Worm (Caenorhabditis elegans) whole organism, young adult: ENCODE data around the gene pdi-1.

Experiments used
- B0336.3 ChIP-seq: fragments of 200-800 bp; sonication (Bioruptor generic); IDR thresholded peaks from 2 replicates; pipeline ENCODE4 v1.3.6; 2022; ENCODE audit warnings: missing genetic modification characterization, missing compliant biosample characterization
- F33H1.4 ChIP-seq: fragments of 200-800 bp; sonication (Bioruptor generic); IDR thresholded peaks from 2 replicates; pipeline ENCODE4 v1.3.6; 2022; ENCODE audit warnings: missing genetic modification reagents, missing genetic modification characterization, missing compliant biosample characterization
- aptf-2 ChIP-seq: fragments of 200-800 bp; sonication (Bioruptor generic); conservative IDR thresholded peaks from 2 replicates; pipeline ENCODE4 v1.3.6; 2022; ENCODE audit warnings: missing genetic modification reagents, missing genetic modification characterization, missing compliant biosample characterization
- ccch-3 ChIP-seq: fragments of 200-800 bp; sonication (Bioruptor generic); optimal IDR thresholded peaks from 2 replicates; lab custom pipeline; 2018; ENCODE audit warnings: mild to moderate bottlenecking, missing genetic modification characterization, missing compliant biosample characterization
- lsl-1 ChIP-seq: fragments of 200-800 bp; sonication (Bioruptor generic); optimal IDR thresholded peaks from 2 replicates; lab custom pipeline; 2018; ENCODE audit warnings: mild to moderate bottlenecking, missing genetic modification characterization, moderate library complexity, missing compliant biosample characterization
- nfya-2 ChIP-seq: fragments of 200-800 bp; sonication (Bioruptor generic); IDR thresholded peaks from 2 replicates; pipeline ENCODE4 v1.3.6; 2022; ENCODE audit warnings: missing genetic modification reagents, missing genetic modification characterization, missing compliant biosample characterization
- nhr-120 ChIP-seq: fragments of 200-800 bp; sonication (Bioruptor generic); IDR thresholded peaks from 2 replicates; pipeline ENCODE4 v1.3.6; 2022; ENCODE audit warnings: missing genetic modification characterization, missing compliant biosample characterization
- ztf-22 ChIP-seq: fragments of 200-800 bp; sonication (Bioruptor generic); optimal IDR thresholded peaks from 2 replicates; lab custom pipeline; 2018; ENCODE audit warnings: mild to moderate bottlenecking, missing genetic modification characterization, moderate library complexity, missing compliant biosample characterization
- ztf-6 ChIP-seq: fragments of 200-800 bp; sonication (Bioruptor generic); IDR thresholded peaks from 2 replicates; pipeline ENCODE4 v1.3.6; 2022; ENCODE audit warnings: missing genetic modification reagents, missing genetic modification characterization, missing compliant biosample characterization

DNA sequence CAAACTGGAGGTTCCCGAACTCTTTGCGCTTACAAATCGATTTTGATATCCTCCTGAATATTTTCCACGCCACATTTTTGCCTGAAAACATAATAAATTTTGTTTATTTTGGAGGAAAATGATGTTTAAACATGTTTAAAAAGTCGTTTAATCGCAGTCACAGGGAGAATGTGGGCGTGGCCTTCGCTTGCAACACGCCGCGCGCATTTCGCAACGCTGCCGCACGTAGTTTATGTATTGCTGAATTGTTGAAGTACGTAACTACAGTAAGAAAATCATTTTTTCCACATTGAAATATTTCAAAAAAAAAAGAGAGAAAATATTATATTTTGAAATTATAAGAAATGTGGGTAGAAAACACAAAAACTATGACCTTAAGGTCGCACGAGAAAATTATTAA is 37.0 kb downstream of the pdi-1 start, which contains the start of gene C46F11.4:
- no peak for TF ChIP-seq nfya-2 (GFP tag; lab: Robert Waterston, UW)
- TF ChIP-seq nhr-120: no peak
- TF ChIP-seq ccch-3 (GFP tag; lab: Kevin White, UChicago): no peak
- no peak for TF ChIP-seq ztf-6 (GFP tag; lab: Robert Waterston, UW)
- no peak for TF ChIP-seq ztf-22
- TF ChIP-seq lsl-1 (GFP tag; lab: Kevin White, UChicago): no peak
- TF ChIP-seq B0336.3 (GFP tag; lab: Robert Waterston, UW): no peak
- no peak for TF ChIP-seq F33H1.4 (GFP tag; lab: Robert Waterston, UW)
- TF ChIP-seq aptf-2 (GFP tag; lab: Robert Waterston, UW): no peak
